Fruit fly (Drosophila melanogaster) whole organism, wandering third instar larva: ENCODE data around the gene CG17328.

Experiments used
- Abd-B ChIP-seq: fragments of >200 bp; optimal IDR thresholded peaks from 2 replicates; lab custom pipeline; 2017; ENCODE audit warnings: missing biosample characterization, missing genetic modification characterization
- CG32264 ChIP-seq: fragments of 200-800 bp; sonication (Bioruptor generic); optimal IDR thresholded peaks from 2 replicates; lab custom pipeline; 2016; ENCODE audit warnings: missing biosample characterization, missing genetic modification characterization
- CG9705 ChIP-seq: fragments of 200-800 bp; sonication (Bioruptor generic); optimal IDR thresholded peaks from 2 replicates; lab custom pipeline; 2018; ENCODE audit warnings: missing biosample characterization, mild to moderate bottlenecking, missing genetic modification characterization
- CrebA ChIP-seq: fragments of 200-800 bp; sonication (Bioruptor generic); optimal IDR thresholded peaks from 2 replicates; lab custom pipeline; 2016; ENCODE audit warnings: missing biosample characterization, mild to moderate bottlenecking, missing genetic modification characterization, borderline replicate concordance
- Dfd ChIP-seq: fragments of >200 bp; optimal IDR thresholded peaks from 2 replicates; lab custom pipeline; 2017; ENCODE audit warnings: missing biosample characterization, missing genetic modification characterization
- Dif ChIP-seq: fragments of 200-275, 200-300 bp; sonication (Bioruptor generic); optimal IDR thresholded peaks from 2 replicates; lab custom pipeline; 2018; ENCODE audit warnings: missing biosample characterization, missing genetic modification characterization; ENCODE audit not compliant: partially characterized antibody
- GATAd ChIP-seq: sonication (Bioruptor generic); optimal IDR thresholded peaks from 2 replicates; lab custom pipeline; 2016; ENCODE audit warnings: missing biosample characterization, missing genetic modification characterization
- HLH106 ChIP-seq: fragments of 200-800 bp; optimal IDR thresholded peaks from 3 replicates; lab custom pipeline; 2019; ENCODE audit warnings: missing biosample characterization, mild to moderate bottlenecking, missing genetic modification characterization, moderate library complexity
- Hnf4 ChIP-seq: fragments of 200-800 bp; sonication (Bioruptor generic); optimal IDR thresholded peaks from 2 replicates; lab custom pipeline; 2016; ENCODE audit warnings: missing biosample characterization, mild to moderate bottlenecking, missing genetic modification characterization
- Hr78 ChIP-seq: fragments of >200 bp; optimal IDR thresholded peaks from 2 replicates; lab custom pipeline; 2017; ENCODE audit warnings: missing biosample characterization, missing genetic modification characterization
- Hr83 ChIP-seq: fragments of 200-300 bp; sonication (Bioruptor generic); optimal IDR thresholded peaks from 2 replicates; lab custom pipeline; 2016; ENCODE audit warnings: missing biosample characterization, mild to moderate bottlenecking, missing genetic modification characterization, moderate library complexity; ENCODE audit not compliant: poor library complexity, severe bottlenecking
- Jra ChIP-seq: sonication (Bioruptor generic); optimal IDR thresholded peaks from 2 replicates; lab custom pipeline; 2016; ENCODE audit warnings: missing biosample characterization, missing genetic modification characterization
- Mio ChIP-seq: sonication (Bioruptor generic); optimal IDR thresholded peaks from 2 replicates; lab custom pipeline; 2016; ENCODE audit warnings: missing biosample characterization, missing genetic modification characterization
- OdsH ChIP-seq: fragments of 200-800 bp; sonication (Bioruptor generic); optimal IDR thresholded peaks from 2 replicates; lab custom pipeline; 2016; ENCODE audit warnings: missing biosample characterization, mild to moderate bottlenecking, missing genetic modification characterization
- Sp1 ChIP-seq: fragments of 200-800 bp; sonication (Bioruptor generic); optimal IDR thresholded peaks from 3 replicates; lab custom pipeline; 2019; ENCODE audit warnings: missing biosample characterization, mild to moderate bottlenecking, missing genetic modification characterization, moderate library complexity
- Vsx2 ChIP-seq: fragments of 200-300, 225-300 bp; sonication (Bioruptor generic); optimal IDR thresholded peaks from 2 replicates; lab custom pipeline; 2018; ENCODE audit warnings: missing biosample characterization, missing genetic modification characterization; ENCODE audit not compliant: partially characterized antibody
- br ChIP-seq: fragments of 200-800 bp; sonication (Bioruptor generic); optimal IDR thresholded peaks from 2 replicates; lab custom pipeline; 2016; ENCODE audit warnings: missing biosample characterization, missing genetic modification characterization
- brk ChIP-seq: fragments of 200-800 bp; sonication (Bioruptor generic); optimal IDR thresholded peaks from 2 replicates; lab custom pipeline; 2016; ENCODE audit warnings: missing biosample characterization, mild to moderate bottlenecking, missing genetic modification characterization
- dl ChIP-seq, 2 experiments: fragments of 175-275, 200-275 bp in 1 of 2; fragments of 200-275 bp in 1 of 2; sonication (Bioruptor generic); optimal IDR thresholded peaks; lab custom pipeline; 2018; ENCODE audit warnings: mild to moderate bottlenecking in 2 of 2, missing biosample characterization in 2 of 2, missing genetic modification characterization in 2 of 2, moderate library complexity in 2 of 2; ENCODE audit not compliant: partially characterized antibody in 2 of 2, insufficient read depth in 1 of 2
- dmrt93B ChIP-seq: fragments of 200-800 bp; sonication (Bioruptor generic); optimal IDR thresholded peaks from 2 replicates; lab custom pipeline; 2018; ENCODE audit warnings: missing biosample characterization, mild to moderate bottlenecking, missing genetic modification characterization
- dsf ChIP-seq: sonication (Bioruptor generic); optimal IDR thresholded peaks from 2 replicates; lab custom pipeline; 2016; ENCODE audit warnings: missing biosample characterization, missing genetic modification characterization, borderline replicate concordance
- ey ChIP-seq: fragments of 200-800 bp; sonication (Bioruptor generic); optimal IDR thresholded peaks from 2 replicates; lab custom pipeline; 2016; ENCODE audit warnings: missing biosample characterization, missing genetic modification characterization
- foxo ChIP-seq, 2 experiments: fragments of 200-800 bp; sonication (Bioruptor generic); optimal IDR thresholded peaks; 2 replicates in 1 of 2; 3 replicates in 1 of 2; lab custom pipeline; 2016 to 2017; ENCODE audit warnings: missing biosample characterization in 2 of 2, missing genetic modification characterization in 2 of 2
- fru ChIP-seq: fragments of 200-800 bp; sonication (Bioruptor generic); optimal IDR thresholded peaks from 3 replicates; lab custom pipeline; 2016; ENCODE audit warnings: missing biosample characterization, mild to moderate bottlenecking, missing genetic modification characterization
- jim ChIP-seq: fragments of 175-275, 200-325 bp; sonication (Bioruptor generic); optimal IDR thresholded peaks from 2 replicates; lab custom pipeline; 2016; ENCODE audit warnings: missing biosample characterization, mild to moderate bottlenecking, missing genetic modification characterization
- lola ChIP-seq: fragments of >200 bp; optimal IDR thresholded peaks from 2 replicates; lab custom pipeline; 2017; ENCODE audit warnings: missing biosample characterization, missing genetic modification characterization
- pan ChIP-seq: fragments of >200 bp; optimal IDR thresholded peaks from 2 replicates; lab custom pipeline; 2017
- rgr ChIP-seq: fragments of 200-800 bp; sonication (Bioruptor generic); optimal IDR thresholded peaks from 3 replicates; lab custom pipeline; 2016; ENCODE audit warnings: missing biosample characterization, mild to moderate bottlenecking, missing genetic modification characterization
- sage ChIP-seq: fragments of 200-800 bp; sonication (Bioruptor generic); optimal IDR thresholded peaks from 2 replicates; lab custom pipeline; 2016; ENCODE audit warnings: missing biosample characterization, mild to moderate bottlenecking, missing genetic modification characterization
- sv ChIP-seq: fragments of 200-800 bp; sonication (Bioruptor generic); optimal IDR thresholded peaks from 3 replicates; lab custom pipeline; 2016; ENCODE audit warnings: missing biosample characterization, missing genetic modification characterization
- tai ChIP-seq: sonication (Bioruptor generic); optimal IDR thresholded peaks from 2 replicates; lab custom pipeline; 2016; ENCODE audit warnings: missing biosample characterization, missing genetic modification characterization
- usp ChIP-seq: fragments of >200 bp; optimal IDR thresholded peaks from 2 replicates; lab custom pipeline; 2017; ENCODE audit warnings: missing biosample characterization, missing genetic modification characterization

The CG17328 gene

dm6 chr2L:16288393-16288731, 11.4 kb upstream of the CG17328 start:
- TF ChIP-seq Hnf4 (GFP tag; lab: Kevin White, UChicago) = no peak
- no peak for TF ChIP-seq CG9705 (GFP tag; lab: Kevin White, UChicago)
- TF ChIP-seq Hr83 = no peak
- no peak for TF ChIP-seq rgr (GFP tag; lab: Kevin White, UChicago)
- TF ChIP-seq br (GFP tag; lab: Kevin White, UChicago) = no peak
- no peak for TF ChIP-seq foxo (GFP tag; optimal IDR thresholded peaks at IDR 0.05; lab: Kevin White, UChicago)
- no peak for TF ChIP-seq HLH106 (tag; lab: Kevin White, UChicago)
- TF ChIP-seq Dif = no peak
- no peak for TF ChIP-seq dl (GFP tag; optimal IDR thresholded peaks at IDR 0.05; lab: Kevin White, UChicago; ENCODE audit: insufficient read depth in 1 of 2, partially characterized antibody in 2 of 2)
- TF ChIP-seq GATAd (GFP tag; lab: Kevin White, UChicago) = no peak
- no peak for TF ChIP-seq dsf (GFP tag; lab: Kevin White, UChicago)
- no peak for TF ChIP-seq Vsx2
- no peak for TF ChIP-seq Mio (GFP tag; lab: Kevin White, UChicago)

dm6 chr2L:16290984-16291383, 8.8 kb upstream of the CG17328 start, which contains the start of gene CG17329:
Gene CG17329, plus strand, starts transcription at chr2L:16291284.
- TF ChIP-seq Jra (no peak), usp (GFP tag; lab: Kevin White, UChicago) (no peak), Hr83 (no peak), foxo (GFP tag; optimal IDR thresholded peaks at IDR 0.05; lab: Kevin White, UChicago) (no peak), dsf (GFP tag; lab: Kevin White, UChicago) (no peak), Sp1 (GFP tag; lab: Kevin White, UChicago) (no peak), br (GFP tag; lab: Kevin White, UChicago) (no peak), CrebA (GFP tag; lab: Kevin White, UChicago) (no peak), brk (no peak), HLH106 (tag; lab: Kevin White, UChicago) (no peak), CG9705 (GFP tag; lab: Kevin White, UChicago) (no peak), sv (no peak), pan (no peak), jim (GFP tag; lab: Kevin White, UChicago) (no peak), sage (GFP tag; lab: Kevin White, UChicago) (no peak), dmrt93B (GFP tag; lab: Kevin White, UChicago) (no peak), GATAd (GFP tag; lab: Kevin White, UChicago) (no peak)

dm6 chr2L:16292975-16293501, 6.7 kb upstream of the CG17328 start, which contains the start of gene CG13258:
Gene CG13258, minus strand, starts transcription at chr2L:16293025.
- TF ChIP-seq CG32264 (no peak), dsf (GFP tag; lab: Kevin White, UChicago) (no peak), Vsx2 (no peak), Hnf4 (GFP tag; lab: Kevin White, UChicago) (no peak), Sp1 (GFP tag; lab: Kevin White, UChicago) (no peak), fru (GFP tag; lab: Kevin White, UChicago) (no peak), Dif (no peak), HLH106 (tag; lab: Kevin White, UChicago) (no peak), sage (GFP tag; lab: Kevin White, UChicago) (no peak), pan (no peak), ey (no peak), Jra (no peak), Mio (GFP tag; lab: Kevin White, UChicago) (no peak), rgr (GFP tag; lab: Kevin White, UChicago) (no peak), sv (no peak), Abd-B (GFP tag; lab: Kevin White, UChicago) (no peak), Hr78 (GFP tag; lab: Kevin White, UChicago) (no peak), Dfd (GFP tag; lab: Kevin White, UChicago) (no peak), tai (no peak)
- TF ChIP-seq, all 38 proteins: peak for 0

- TF ChIP-seq Hr83 (no peak), HLH106 (tag; lab: Kevin White, UChicago) (no peak), Hnf4 (GFP tag; lab: Kevin White, UChicago) (no peak), OdsH (no peak), lola (GFP tag; lab: Kevin White, UChicago) (no peak), Jra (no peak), Hr78 (GFP tag; lab: Kevin White, UChicago) (no peak), CG9705 (GFP tag; lab: Kevin White, UChicago) (no peak), Vsx2 (no peak), CG32264 (no peak), foxo (GFP tag; optimal IDR thresholded peaks at IDR 0.05; lab: Kevin White, UChicago) (no peak), Abd-B (GFP tag; lab: Kevin White, UChicago) (no peak), sv (no peak), dl (GFP tag; optimal IDR thresholded peaks at IDR 0.05; lab: Kevin White, UChicago; ENCODE audit: insufficient read depth in 1 of 2, partially characterized antibody in 2 of 2) (no peak), tai (no peak)
Observed at dm6 chr2L:16293703-16294233, 6.0 kb upstream of the CG17328 start, which contains the start of gene Cyp303a1. Gene Cyp303a1, plus strand, starts transcription at chr2L:16294183.
